Fruit fly (Drosophila melanogaster) Kc167 (cell line): Measurements from ENCODE around the gene CG31922.

Experiments
- Myc ChIP-seq: fragments of >200 bp; optimal IDR thresholded peaks from 2 replicates; lab custom pipeline; 2017; ENCODE audit warnings: missing external identifiers
- h ChIP-seq: fragments of >200 bp; optimal IDR thresholded peaks from 3 replicates; lab custom pipeline; 2018; ENCODE audit warnings: missing external identifiers
- insv ChIP-seq: fragments of >200 bp; optimal IDR thresholded peaks from 3 replicates; lab custom pipeline; 2018; ENCODE audit warnings: missing external identifiers
- psq ChIP-seq: fragments of >200 bp; optimal IDR thresholded peaks from 2 replicates; lab custom pipeline; 2017; ENCODE audit warnings: missing external identifiers
- ttk ChIP-seq: sonication (Bioruptor generic); optimal IDR thresholded peaks from 2 replicates; lab custom pipeline; 2017; ENCODE audit warnings: missing external identifiers

DNA sequence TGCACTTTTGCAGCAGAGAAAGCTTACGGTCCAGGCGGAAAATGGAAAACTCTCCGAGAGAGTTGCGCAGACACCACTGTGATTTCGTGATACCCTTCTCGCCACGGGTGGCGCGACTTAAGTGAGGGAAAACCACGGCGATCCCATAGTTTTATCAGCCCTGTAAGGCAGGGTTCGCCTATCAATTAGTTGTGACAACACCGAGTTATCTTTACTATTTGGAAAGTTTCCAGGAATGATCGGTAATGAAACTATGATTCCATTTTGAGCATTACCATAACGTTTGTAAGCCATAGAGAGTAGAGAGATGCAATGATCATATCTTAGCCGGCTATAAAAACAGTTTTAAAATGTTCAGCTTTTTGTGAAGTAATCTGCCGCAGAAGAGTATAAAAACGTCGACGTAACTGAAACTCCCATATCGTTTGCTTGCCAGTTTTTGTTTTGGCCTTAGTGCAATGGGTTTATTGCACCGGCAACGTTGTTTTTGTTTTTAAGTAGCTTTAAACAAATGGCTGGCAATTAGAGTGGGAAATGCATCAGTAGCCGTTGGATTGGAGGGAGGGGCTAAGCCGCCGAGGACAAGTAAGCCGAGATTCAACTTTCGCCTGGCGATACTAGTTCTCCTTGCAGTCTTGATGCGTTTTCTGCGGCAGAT lies 13.3 kb upstream of the CG31922 start:
- TF ChIP-seq psq (lab: Kevin White, UChicago) (no peak), h (lab: Kevin White, UChicago) (no peak), Myc (no peak), ttk (lab: Kevin White, UChicago) (no peak), insv (no peak)
